Worm (Caenorhabditis elegans) whole organism, L1 larva: ENCODE results near the gene dph-3.

Experiments
- elt-2 ChIP-seq: sonication (generic microtip); optimal IDR thresholded peaks from 2 replicates; lab custom pipeline; 2016; ENCODE audit warnings: missing genetic modification characterization, mild to moderate bottlenecking, inconsistent platforms, missing compliant biosample characterization, missing genetic modification reagents
- lsy-2 ChIP-seq, 2 experiments: fragments of 150-350 bp; optimal IDR thresholded peaks; 2 replicates each; lab custom pipeline; 2014; ENCODE audit warnings: missing biosample characterization in 2 of 2, missing genetic modification characterization in 2 of 2
- nhr-11 ChIP-seq: fragments of 150-350 bp; optimal IDR thresholded peaks from 2 replicates; lab custom pipeline; 2014; ENCODE audit warnings: missing biosample characterization, missing genetic modification characterization
- nhr-12 ChIP-seq: sonication (generic microtip); optimal IDR thresholded peaks from 2 replicates; lab custom pipeline; 2017; ENCODE audit warnings: missing biosample characterization, missing genetic modification characterization
- nhr-76 ChIP-seq: sonication (generic microtip); optimal IDR thresholded peaks from 2 replicates; lab custom pipeline; 2017; ENCODE audit warnings: missing biosample characterization, missing genetic modification characterization
- snpc-4 ChIP-seq: fragments of 150-350 bp; optimal IDR thresholded peaks from 2 replicates; lab custom pipeline; 2014; ENCODE audit warnings: missing biosample characterization, missing genetic modification characterization

- no peak for TF ChIP-seq nhr-76
- TF ChIP-seq elt-2 (tag; lab: Kevin White, UChicago) = no peak
- TF ChIP-seq nhr-11 (tag; lab: Kevin White, UChicago) = no peak
- no peak for TF ChIP-seq snpc-4
- no peak for TF ChIP-seq nhr-12 (tag; lab: Kevin White, UChicago)
- TF ChIP-seq lsy-2 (tag; optimal IDR thresholded peaks at IDR 0.05; lab: Kevin White, UChicago) = no peak
Measured at ce11 chrIV:9683433-9683832, 23.5 kb upstream of the dph-3 start, which contains the start of the genes htas-1 and ZK1251.3.
